Worm (Caenorhabditis elegans) whole organism, L4 larva: ENCODE data around the gene R08A2.5.

Source experiments
- F26F4.8 ChIP-seq: fragments of 200-800 bp; sonication (Bioruptor generic); conservative IDR thresholded peaks from 2 replicates; pipeline ENCODE4 v1.3.6; 2022; ENCODE audit warnings: missing genetic modification characterization, missing compliant biosample characterization
- R02D3.7 ChIP-seq: fragments of 150-350 bp; sonication (generic microtip); optimal IDR thresholded peaks from 3 replicates; lab custom pipeline; 2014; ENCODE audit warnings: missing biosample characterization, missing genetic modification characterization
- T20F7.1 ChIP-seq: fragments of 200-800 bp; sonication (Bioruptor generic); optimal IDR thresholded peaks from 2 replicates; lab custom pipeline; 2018; ENCODE audit warnings: mild to moderate bottlenecking, missing genetic modification characterization, missing compliant biosample characterization
- T26A8.4 ChIP-seq: fragments of 200-800 bp; sonication (Bioruptor generic); IDR thresholded peaks from 2 replicates; pipeline ENCODE4 v1.3.6; 2022; ENCODE audit warnings: missing genetic modification characterization, missing compliant biosample characterization
- Y105C5A.15 ChIP-seq: fragments of 200-800 bp; sonication (Bioruptor generic); IDR thresholded peaks from 2 replicates; pipeline ENCODE4 v1.3.6; 2022; ENCODE audit warnings: missing genetic modification characterization, missing compliant biosample characterization
- ama-1 ChIP-seq: fragments of 150-350 bp; optimal IDR thresholded peaks from 2 replicates; lab custom pipeline; 2014; ENCODE audit warnings: inconsistent platforms, mixed read lengths
- ceh-44 ChIP-seq: fragments of 200-800 bp; sonication (Bioruptor generic); IDR thresholded peaks from 2 replicates; pipeline ENCODE4 v1.3.6; 2022; ENCODE audit warnings: missing genetic modification reagents, missing genetic modification characterization, missing compliant biosample characterization
- ceh-62 ChIP-seq: sonication (generic microtip); optimal IDR thresholded peaks from 2 replicates; lab custom pipeline; 2017; ENCODE audit warnings: missing biosample characterization, missing genetic modification characterization
- cey-2 ChIP-seq: sonication (generic microtip); optimal IDR thresholded peaks from 3 replicates; lab custom pipeline; 2017; ENCODE audit warnings: missing genetic modification characterization, mild to moderate bottlenecking, missing compliant biosample characterization, antibody characterized with exemption, borderline replicate concordance; ENCODE audit not compliant: insufficient read depth
- ctbp-1 ChIP-seq: fragments of 200-800 bp; sonication (Bioruptor generic); IDR thresholded peaks from 2 replicates; pipeline ENCODE4 v1.3.6; 2022; ENCODE audit warnings: missing genetic modification reagents, missing genetic modification characterization, missing compliant biosample characterization
- daf-12 ChIP-seq: fragments of 150-350 bp; optimal IDR thresholded peaks from 2 replicates; lab custom pipeline; 2014; ENCODE audit warnings: missing biosample characterization, missing genetic modification reagents, missing genetic modification characterization
- daf-19 ChIP-seq: fragments of 200-800 bp; sonication (Bioruptor generic); conservative IDR thresholded peaks from 2 replicates; pipeline ENCODE4 v1.3.6; 2022; ENCODE audit warnings: missing genetic modification characterization, missing compliant biosample characterization
- dmd-6 ChIP-seq: fragments of 200-800 bp; sonication (Bioruptor generic); IDR thresholded peaks from 2 replicates; pipeline ENCODE4 v1.3.6; 2022; ENCODE audit warnings: missing genetic modification reagents, missing genetic modification characterization, missing compliant biosample characterization
- duxl-1 ChIP-seq: sonication (generic microtip); optimal IDR thresholded peaks from 2 replicates; lab custom pipeline; 2016; ENCODE audit warnings: mild to moderate bottlenecking, missing genetic modification characterization, moderate library complexity, missing compliant biosample characterization; ENCODE audit not compliant: poor library complexity
- egl-43 ChIP-seq: fragments of 200-800 bp; sonication (Bioruptor generic); IDR thresholded peaks from 2 replicates; pipeline ENCODE4 v1.3.6; 2022; ENCODE audit warnings: missing genetic modification reagents, missing genetic modification characterization, missing compliant biosample characterization
- hlh-11 ChIP-seq: fragments of 200-800 bp; sonication (Bioruptor generic); optimal IDR thresholded peaks from 2 replicates; lab custom pipeline; 2018; ENCODE audit warnings: mild to moderate bottlenecking, missing genetic modification characterization, missing compliant biosample characterization
- hlh-30 ChIP-seq: sonication (generic microtip); optimal IDR thresholded peaks from 2 replicates; lab custom pipeline; 2017; ENCODE audit warnings: antibody characterized with exemption, mild to moderate bottlenecking, missing genetic modification characterization, missing compliant biosample characterization; ENCODE audit not compliant: insufficient read depth
- lin-1 ChIP-seq: fragments of 200-800 bp; sonication (Bioruptor generic); IDR thresholded peaks from 2 replicates; pipeline ENCODE4 v1.3.6; 2022; ENCODE audit warnings: missing genetic modification reagents, missing genetic modification characterization, missing compliant biosample characterization
- lin-15B ChIP-seq: fragments of 150-350 bp; sonication (generic microtip); optimal IDR thresholded peaks from 3 replicates; lab custom pipeline; 2014; ENCODE audit warnings: missing biosample characterization, missing genetic modification characterization
- lin-38 ChIP-seq: fragments of 200-800 bp; sonication (Bioruptor generic); IDR thresholded peaks from 2 replicates; pipeline ENCODE4 v1.3.6; 2022; ENCODE audit warnings: missing genetic modification reagents, missing genetic modification characterization, missing compliant biosample characterization
- lsy-2 ChIP-seq, 2 experiments: fragments of 150-350 bp in 1 of 2; sonication (generic microtip) in 1 of 2; optimal IDR thresholded peaks; 2 replicates each; lab custom pipeline; 2014 to 2017; ENCODE audit warnings: missing biosample characterization in 2 of 2, missing genetic modification characterization in 2 of 2
- madf-5 ChIP-seq, 2 experiments: fragments of 200-800 bp; sonication (Bioruptor generic); IDR thresholded peaks; 2 replicates each; pipeline ENCODE4 v1.3.6; 2022; ENCODE audit warnings: missing compliant biosample characterization in 2 of 2, missing genetic modification characterization in 2 of 2
- madf-9 ChIP-seq: fragments of 200-800 bp; sonication (Bioruptor generic); conservative IDR thresholded peaks from 2 replicates; pipeline ENCODE4 v1.3.6; 2022; ENCODE audit warnings: missing genetic modification reagents, missing genetic modification characterization, missing compliant biosample characterization
- mdl-1 ChIP-seq, 2 experiments: fragments of 150-350 bp in 1 of 2; sonication (generic microtip) in 1 of 2; optimal IDR thresholded peaks; 2 replicates each; lab custom pipeline; 2014 to 2017; ENCODE audit warnings: missing biosample characterization in 2 of 2, missing genetic modification characterization in 2 of 2
- mep-1 ChIP-seq: fragments of 150-350 bp; sonication (generic microtip); optimal IDR thresholded peaks from 3 replicates; lab custom pipeline; 2014; ENCODE audit warnings: missing biosample characterization, missing genetic modification characterization
- mes-2 ChIP-seq: sonication (generic microtip); optimal IDR thresholded peaks from 2 replicates; lab custom pipeline; 2016; ENCODE audit warnings: missing genotype, mild to moderate bottlenecking, missing genetic modification characterization, missing compliant biosample characterization; ENCODE audit not compliant: poor library complexity, severe bottlenecking
- mxl-2 ChIP-seq: fragments of 200-800 bp; sonication (Bioruptor generic); conservative IDR thresholded peaks from 2 replicates; pipeline ENCODE4 v1.3.6; 2022; ENCODE audit warnings: missing genetic modification reagents, missing genetic modification characterization, missing compliant biosample characterization
- mxl-3 ChIP-seq: fragments of 200-800 bp; sonication (Bioruptor generic); optimal IDR thresholded peaks from 2 replicates; lab custom pipeline; 2018; ENCODE audit warnings: mild to moderate bottlenecking, missing genetic modification characterization, missing compliant biosample characterization
- nhr-10 ChIP-seq: fragments of 150-350 bp; optimal IDR thresholded peaks from 2 replicates; lab custom pipeline; 2014; ENCODE audit warnings: missing biosample characterization, missing genetic modification characterization
- nhr-111 ChIP-seq: fragments of 200-800 bp; sonication (Bioruptor generic); optimal IDR thresholded peaks from 2 replicates; lab custom pipeline; 2018; ENCODE audit warnings: mild to moderate bottlenecking, missing genetic modification characterization, missing compliant biosample characterization
- nhr-41 ChIP-seq: fragments of 200-800 bp; sonication (Bioruptor generic); IDR thresholded peaks from 2 replicates; pipeline ENCODE4 v1.3.6; 2022; ENCODE audit warnings: missing genetic modification reagents, missing genetic modification characterization, missing compliant biosample characterization
- nhr-48 ChIP-seq: sonication (generic microtip); optimal IDR thresholded peaks from 2 replicates; lab custom pipeline; 2016; ENCODE audit warnings: mild to moderate bottlenecking, missing genetic modification characterization, missing compliant biosample characterization
- nhr-6 ChIP-seq: fragments of 150-350 bp; optimal IDR thresholded peaks from 2 replicates; lab custom pipeline; 2014; ENCODE audit warnings: missing biosample characterization, missing genetic modification characterization
- nhr-76 ChIP-seq: fragments of 150-350 bp; optimal IDR thresholded peaks from 2 replicates; lab custom pipeline; 2014; ENCODE audit warnings: missing biosample characterization, missing genetic modification characterization
- pha-4 ChIP-seq, 2 experiments: fragments of 150-350 bp in 1 of 2; fragments of 200-800 bp in 1 of 2; sonication (Bioruptor generic) in 1 of 2; IDR thresholded peaks in 1 of 2; optimal IDR thresholded peaks in 1 of 2; 2 replicates each; pipeline versions ENCODE4 v1.3.6 to Lab custom; 2014 to 2022; ENCODE audit warnings: missing genetic modification characterization in 2 of 2, missing genetic modification reagents in 2 of 2, missing biosample characterization in 1 of 2, missing compliant biosample characterization in 1 of 2
- pqm-1 ChIP-seq: sonication (generic microtip); optimal IDR thresholded peaks from 2 replicates; lab custom pipeline; 2017; ENCODE audit warnings: missing biosample characterization, missing genetic modification characterization
- rbr-2 ChIP-seq: sonication (generic microtip); optimal IDR thresholded peaks from 2 replicates; lab custom pipeline; 2016; ENCODE audit warnings: missing genotype, missing genetic modification characterization, missing compliant biosample characterization
- set-16 ChIP-seq: fragments of 200-800 bp; sonication (Bioruptor generic); IDR thresholded peaks from 2 replicates; pipeline ENCODE4 v1.3.6; 2022; ENCODE audit warnings: missing genetic modification reagents, missing genetic modification characterization, missing compliant biosample characterization
- spr-1 ChIP-seq: sonication (generic microtip); optimal IDR thresholded peaks from 2 replicates; lab custom pipeline; 2016; ENCODE audit warnings: mild to moderate bottlenecking, missing genetic modification characterization, missing compliant biosample characterization
- unc-39 ChIP-seq: sonication (generic microtip); optimal IDR thresholded peaks from 2 replicates; lab custom pipeline; 2017; ENCODE audit warnings: missing biosample characterization, missing genetic modification characterization
- vab-7 ChIP-seq: fragments of 200-800 bp; sonication (Bioruptor generic); IDR thresholded peaks from 2 replicates; pipeline ENCODE4 v1.3.6; 2022; ENCODE audit warnings: missing genetic modification reagents, missing genetic modification characterization, missing compliant biosample characterization
- zag-1 ChIP-seq: fragments of 150-350 bp; optimal IDR thresholded peaks from 2 replicates; lab custom pipeline; 2014; ENCODE audit warnings: missing biosample characterization, missing genetic modification characterization
- zip-2 ChIP-seq: fragments of 150-350 bp; optimal IDR thresholded peaks from 2 replicates; lab custom pipeline; 2014; ENCODE audit warnings: missing biosample characterization, missing genetic modification characterization
- ztf-7 ChIP-seq: fragments of 150-350 bp; optimal IDR thresholded peaks from 2 replicates; lab custom pipeline; 2014; ENCODE audit warnings: missing biosample characterization, missing genetic modification characterization

R08A2.5 gene

DNA sequence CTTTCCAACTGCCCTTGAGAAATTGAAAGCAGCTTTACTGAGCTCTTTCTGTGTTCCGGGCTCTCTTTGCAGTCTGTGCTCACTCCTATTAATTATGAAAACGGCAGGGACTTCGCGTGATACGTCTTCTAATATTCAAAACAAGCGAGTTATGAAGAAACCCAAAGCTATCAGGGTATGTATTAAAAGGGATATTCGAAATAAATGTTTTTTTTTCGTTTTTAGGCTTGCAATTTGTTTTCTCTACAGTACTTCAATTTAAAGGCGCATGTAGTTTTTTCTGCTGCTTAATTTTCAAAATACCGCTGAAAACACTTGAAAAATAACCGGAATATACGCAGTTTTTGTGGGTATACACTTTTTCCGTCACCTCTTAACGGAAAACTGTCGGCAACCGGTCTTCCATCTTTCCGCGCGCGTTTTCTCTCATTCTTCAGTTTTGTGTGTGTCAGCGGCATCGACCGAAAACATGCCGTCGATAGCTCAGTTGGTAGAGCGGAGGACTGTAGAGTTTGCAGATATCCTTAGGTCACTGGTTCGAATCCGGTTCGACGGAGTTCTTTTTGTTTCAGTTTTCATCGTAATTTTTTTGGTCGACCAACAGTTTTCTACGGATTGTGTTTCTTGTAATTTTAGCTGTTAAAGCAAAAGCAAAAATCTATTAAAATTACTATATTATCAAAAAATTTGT, 23.2 kb upstream of the R08A2.5 start, which contains the start of gene gasr-8 (continued):
- peak; percentile 39 for TF ChIP-seq dmd-6 (GFP tag; lab: Robert Waterston, UW)
- no peak for TF ChIP-seq R02D3.7
- no peak for TF ChIP-seq zag-1 (tag; lab: Kevin White, UChicago)
- TF ChIP-seq set-16 (GFP tag; lab: Robert Waterston, UW) = peak; percentile 4; the same call in 1 of the 2 replicates
- 0 out of 2 replicates have a peak, but pooled peaks have one; percentile 15 for TF ChIP-seq Y105C5A.15
- TF ChIP-seq mes-2 = peak; percentile 68
- TF ChIP-seq lin-1 = peak; percentile 69
- TF ChIP-seq hlh-11 = peak; percentile 1
- TF ChIP-seq nhr-6 = peak; percentile 21
- TF ChIP-seq ceh-44 (GFP tag; lab: Robert Waterston, UW) = 0 out of 2 replicates have a peak, but pooled peaks have one; percentile 42
- TF ChIP-seq madf-9 = 0 out of 2 replicates have a peak, but pooled peaks have one; percentile 22
- TF ChIP-seq lin-38 (GFP tag; lab: Robert Waterston, UW) = peak; percentile 58
- no peak for TF ChIP-seq ama-1 (lab: Kevin White, UChicago)
- TF ChIP-seq pqm-1 (tag; lab: Kevin White, UChicago) = no peak
- TF ChIP-seq madf-5 (GFP tag; IDR thresholded peaks at IDR 0.05; lab: Robert Waterston, UW) = peak in 1 of 2 experiments; percentile 55; a peak in 1 of 4 replicates
- TF ChIP-seq mxl-2 (GFP tag; lab: Robert Waterston, UW) = 0 out of 2 replicates have a peak, but pooled peaks have one; percentile 3

DNA sequence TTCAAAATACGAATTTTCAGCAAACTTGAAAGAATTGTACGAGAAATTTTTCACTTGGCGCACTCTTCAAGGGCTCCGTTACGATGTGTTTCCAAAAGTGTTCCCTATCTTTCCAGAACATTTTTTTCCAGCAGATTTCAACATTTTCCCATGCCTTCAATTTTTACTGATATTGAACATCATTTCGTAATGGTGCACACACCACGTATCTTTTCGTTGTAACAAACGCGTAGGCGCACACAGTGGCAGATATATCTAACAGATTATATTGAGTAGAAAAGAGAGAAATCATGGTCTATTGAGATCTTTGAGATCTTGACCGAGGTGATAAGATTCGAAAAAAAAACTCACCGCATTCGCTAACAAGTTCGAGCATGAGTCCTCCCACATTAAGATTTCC, 16.7 kb upstream of the R08A2.5 start:
- TF ChIP-seq ctbp-1 (GFP tag; lab: Robert Waterston, UW) = no peak

DNA sequence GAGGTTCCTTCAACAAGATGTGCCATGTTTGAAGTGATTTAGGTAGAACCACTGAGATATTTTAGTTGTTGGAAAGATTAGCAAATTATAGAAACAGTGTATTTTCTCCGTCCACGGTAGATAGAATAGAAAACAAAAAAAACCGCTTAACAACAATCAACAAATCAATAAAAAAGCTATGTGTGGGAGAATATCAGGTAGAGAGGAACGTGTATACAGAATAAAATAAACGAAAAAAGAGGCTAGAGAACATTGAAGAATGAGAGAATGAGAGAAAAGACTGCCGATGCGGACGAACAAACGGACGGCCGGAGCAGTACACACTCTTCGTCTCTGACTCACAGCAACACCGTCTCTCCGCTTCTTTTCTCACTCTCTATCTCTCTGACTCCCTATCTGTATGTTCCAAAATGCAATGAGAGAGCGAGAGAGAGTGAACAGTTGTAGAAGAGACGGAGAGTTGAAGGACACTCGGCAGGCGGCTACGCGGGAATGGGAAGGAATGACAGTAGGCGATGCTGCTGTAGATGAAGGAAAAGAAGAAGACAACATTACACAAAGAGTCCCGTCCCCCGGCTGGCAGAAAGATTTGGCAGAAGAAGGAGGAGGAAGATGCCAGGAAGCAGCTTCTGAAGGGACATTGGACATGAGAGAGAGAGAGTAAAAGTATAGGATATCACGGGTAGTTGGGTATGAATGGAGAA, 15.7 kb upstream of the R08A2.5 start, which contains the start of gene unc-112:
unc-112 (minus strand) TSS at position 51 of the 704 bp plus-strand sequence.
- TF ChIP-seq egl-43 (GFP tag; lab: Robert Waterston, UW) = peak; percentile 70; the same call in 1 of the 2 replicates
- TF ChIP-seq vab-7 (GFP tag; lab: Robert Waterston, UW) = no peak
- peak; percentile 67 for TF ChIP-seq hlh-30
- TF ChIP-seq spr-1 (tag; lab: Kevin White, UChicago) = peak; percentile 53
- no peak for TF ChIP-seq nhr-10 (tag; lab: Kevin White, UChicago)
- TF ChIP-seq F26F4.8 (GFP tag; lab: Robert Waterston, UW) = no peak
- no peak for TF ChIP-seq zip-2 (tag; lab: Kevin White, UChicago)
- no peak for TF ChIP-seq nhr-41
- no peak for TF ChIP-seq lin-15B (tag; lab: Kevin White, UChicago)
- peak; percentile 94 for TF ChIP-seq mep-1 (tag; lab: Kevin White, UChicago)
- TF ChIP-seq ceh-62 = no peak
- TF ChIP-seq ztf-7 = no peak
- peak; percentile 85 for TF ChIP-seq mxl-3 (GFP tag; lab: Kevin White, UChicago)
- no peak for TF ChIP-seq daf-12 (tag; lab: Kevin White, UChicago)
- peak; percentile 24; the same call in 1 of the 2 replicates for TF ChIP-seq T26A8.4 (GFP tag; lab: Robert Waterston, UW)
- peak; percentile 43 for TF ChIP-seq duxl-1
- peak; percentile 45 for TF ChIP-seq set-16 (GFP tag; lab: Robert Waterston, UW)
- peak; percentile 64 for TF ChIP-seq lin-38 (GFP tag; lab: Robert Waterston, UW)
- no peak for TF ChIP-seq nhr-111
- TF ChIP-seq mdl-1 (tag; optimal IDR thresholded peaks at IDR 0.05; lab: Kevin White, UChicago) = peak in 1 of 2 experiments; percentile 77
- TF ChIP-seq nhr-48 (tag; lab: Kevin White, UChicago) = peak; percentile 25
- TF ChIP-seq daf-19 = no peak
- no peak for TF ChIP-seq pha-4 (GFP tag; IDR thresholded peaks at IDR 0.05; lab: Robert Waterston, UW)
- no peak for TF ChIP-seq pha-4 (tag; optimal IDR thresholded peaks at IDR 0.05; lab: Kevin White, UChicago)
- TF ChIP-seq T20F7.1 (GFP tag; lab: Kevin White, UChicago) = no peak
- no peak for TF ChIP-seq nhr-76 (tag; lab: Kevin White, UChicago)
- TF ChIP-seq unc-39 (tag; lab: Kevin White, UChicago) = no peak
- peak; percentile 24 for TF ChIP-seq cey-2 (tag; lab: Kevin White, UChicago)
- peak; percentile 44 to 82 for TF ChIP-seq lsy-2 (tag; optimal IDR thresholded peaks at IDR 0.05; lab: Kevin White, UChicago)
- no peak for TF ChIP-seq zag-1 (tag; lab: Kevin White, UChicago)
- TF ChIP-seq rbr-2 (tag; lab: Kevin White, UChicago) = peak; percentile 69
- peak; percentile 98 for TF ChIP-seq nhr-6
